Worm (Caenorhabditis elegans) whole organism, L4 larva: ENCODE results near the gene W10G11.3.
A peak's percentile ranks its signal among the peaks of the same experiment; 100 is the strongest.
"Not testable (repeated sequence)": the region's sequence is repeated elsewhere in the genome, so short reads cannot be mapped to it uniquely, and the experiment has no call there.

Source experiments
- D1046.2 ChIP-seq: fragments of 200-800 bp; sonication (Bioruptor generic); IDR thresholded peaks from 2 replicates; pipeline ENCODE4 v1.3.6; 2022; ENCODE audit warnings: missing genetic modification characterization, missing compliant biosample characterization
- F37D6.2 ChIP-seq: sonication (generic microtip); optimal IDR thresholded peaks from 2 replicates; lab custom pipeline; 2016; ENCODE audit warnings: mild to moderate bottlenecking, missing genetic modification characterization, missing compliant biosample characterization
- T26A8.4 ChIP-seq: fragments of 200-800 bp; sonication (Bioruptor generic); IDR thresholded peaks from 2 replicates; pipeline ENCODE4 v1.3.6; 2022; ENCODE audit warnings: missing genetic modification characterization, missing compliant biosample characterization
- Y75B8A.6 ChIP-seq: fragments of 200-800 bp; sonication (Bioruptor generic); IDR thresholded peaks from 2 replicates; pipeline ENCODE4 v1.3.6; 2022; ENCODE audit warnings: missing genetic modification reagents, missing genetic modification characterization, missing compliant biosample characterization
- aha-1 ChIP-seq: fragments of 150-350 bp; peaks from one replicate; lab custom pipeline; 2014; ENCODE audit warnings: missing biosample characterization, missing genetic modification characterization
- arid-1 ChIP-seq: fragments of 200-800 bp; sonication (Bioruptor generic); conservative IDR thresholded peaks from 2 replicates; pipeline ENCODE4 v1.3.6; 2022; ENCODE audit warnings: missing genetic modification reagents, missing genetic modification characterization, missing compliant biosample characterization
- ceh-20 ChIP-seq: fragments of 200-800 bp; sonication (Bioruptor generic); IDR thresholded peaks from 2 replicates; pipeline ENCODE4 v1.3.6; 2022; ENCODE audit warnings: missing genetic modification reagents, missing genetic modification characterization, missing compliant biosample characterization
- ces-1 ChIP-seq: fragments of 150-350 bp; sonication (generic microtip); optimal IDR thresholded peaks from 4 replicates; lab custom pipeline; 2014; ENCODE audit warnings: missing biosample characterization, missing genetic modification reagents, missing genetic modification characterization
- ctbp-1 ChIP-seq: fragments of 200-800 bp; sonication (Bioruptor generic); IDR thresholded peaks from 2 replicates; pipeline ENCODE4 v1.3.6; 2022; ENCODE audit warnings: missing genetic modification reagents, missing genetic modification characterization, missing compliant biosample characterization
- daf-19 ChIP-seq: fragments of 200-800 bp; sonication (Bioruptor generic); conservative IDR thresholded peaks from 2 replicates; pipeline ENCODE4 v1.3.6; 2022; ENCODE audit warnings: missing genetic modification characterization, missing compliant biosample characterization
- dmd-6 ChIP-seq: fragments of 200-800 bp; sonication (Bioruptor generic); IDR thresholded peaks from 2 replicates; pipeline ENCODE4 v1.3.6; 2022; ENCODE audit warnings: missing genetic modification reagents, missing genetic modification characterization, missing compliant biosample characterization
- dmd-9 ChIP-seq: fragments of 200-800 bp; sonication (Bioruptor generic); IDR thresholded peaks from 2 replicates; pipeline ENCODE4 v1.3.6; 2022; ENCODE audit warnings: missing genetic modification reagents, missing genetic modification characterization, missing compliant biosample characterization
- dpl-1 ChIP-seq: fragments of 150-350 bp; optimal IDR thresholded peaks from 2 replicates; lab custom pipeline; 2014; ENCODE audit warnings: missing biosample characterization, missing genetic modification reagents, missing genetic modification characterization
- duxl-1 ChIP-seq: sonication (generic microtip); optimal IDR thresholded peaks from 2 replicates; lab custom pipeline; 2016; ENCODE audit warnings: mild to moderate bottlenecking, missing genetic modification characterization, moderate library complexity, missing compliant biosample characterization; ENCODE audit not compliant: poor library complexity
- dve-1 ChIP-seq: sonication (generic microtip); optimal IDR thresholded peaks from 2 replicates; lab custom pipeline; 2017; ENCODE audit warnings: antibody characterized with exemption, mild to moderate bottlenecking, missing genetic modification characterization, missing compliant biosample characterization; ENCODE audit not compliant: insufficient read depth
- egl-43 ChIP-seq: fragments of 200-800 bp; sonication (Bioruptor generic); IDR thresholded peaks from 2 replicates; pipeline ENCODE4 v1.3.6; 2022; ENCODE audit warnings: missing genetic modification reagents, missing genetic modification characterization, missing compliant biosample characterization
- hif-1 ChIP-seq, 2 experiments: sonication (generic microtip); optimal IDR thresholded peaks; 2 replicates each; lab custom pipeline; 2016 to 2017; ENCODE audit warnings: missing compliant biosample characterization in 2 of 2, missing genetic modification characterization in 2 of 2, missing genetic modification reagents in 2 of 2, missing genotype in 2 of 2, mild to moderate bottlenecking in 1 of 2
- hlh-11 ChIP-seq: fragments of 200-800 bp; sonication (Bioruptor generic); optimal IDR thresholded peaks from 2 replicates; lab custom pipeline; 2018; ENCODE audit warnings: mild to moderate bottlenecking, missing genetic modification characterization, missing compliant biosample characterization
- hlh-30 ChIP-seq: sonication (generic microtip); optimal IDR thresholded peaks from 2 replicates; lab custom pipeline; 2017; ENCODE audit warnings: antibody characterized with exemption, mild to moderate bottlenecking, missing genetic modification characterization, missing compliant biosample characterization; ENCODE audit not compliant: insufficient read depth
- hmg-1.1 ChIP-seq: fragments of 200-800 bp; sonication (Bioruptor generic); IDR thresholded peaks from 2 replicates; pipeline ENCODE4 v1.3.6; 2022; ENCODE audit warnings: missing genetic modification reagents, missing genetic modification characterization, missing compliant biosample characterization
- lin-1 ChIP-seq: fragments of 200-800 bp; sonication (Bioruptor generic); IDR thresholded peaks from 2 replicates; pipeline ENCODE4 v1.3.6; 2022; ENCODE audit warnings: missing genetic modification reagents, missing genetic modification characterization, missing compliant biosample characterization
- lin-13 ChIP-seq: fragments of 150-350 bp; optimal IDR thresholded peaks from 2 replicates; lab custom pipeline; 2014; ENCODE audit warnings: missing biosample characterization, missing genetic modification reagents, missing genetic modification characterization
- lin-15B ChIP-seq: fragments of 150-350 bp; sonication (generic microtip); optimal IDR thresholded peaks from 3 replicates; lab custom pipeline; 2014; ENCODE audit warnings: missing biosample characterization, missing genetic modification characterization
- lin-29 ChIP-seq: fragments of 200-800 bp; sonication (Bioruptor generic); IDR thresholded peaks from 2 replicates; pipeline ENCODE4 v1.3.6; 2022; ENCODE audit warnings: missing genetic modification reagents, missing genetic modification characterization, missing compliant biosample characterization
- lin-38 ChIP-seq: fragments of 200-800 bp; sonication (Bioruptor generic); IDR thresholded peaks from 2 replicates; pipeline ENCODE4 v1.3.6; 2022; ENCODE audit warnings: missing genetic modification reagents, missing genetic modification characterization, missing compliant biosample characterization
- lsy-2 ChIP-seq, 2 experiments: fragments of 150-350 bp in 1 of 2; sonication (generic microtip) in 1 of 2; optimal IDR thresholded peaks; 2 replicates each; lab custom pipeline; 2014 to 2017; ENCODE audit warnings: missing biosample characterization in 2 of 2, missing genetic modification characterization in 2 of 2
- madf-9 ChIP-seq: fragments of 200-800 bp; sonication (Bioruptor generic); conservative IDR thresholded peaks from 2 replicates; pipeline ENCODE4 v1.3.6; 2022; ENCODE audit warnings: missing genetic modification reagents, missing genetic modification characterization, missing compliant biosample characterization
- mep-1 ChIP-seq: fragments of 150-350 bp; sonication (generic microtip); optimal IDR thresholded peaks from 3 replicates; lab custom pipeline; 2014; ENCODE audit warnings: missing biosample characterization, missing genetic modification characterization
- mes-2 ChIP-seq: sonication (generic microtip); optimal IDR thresholded peaks from 2 replicates; lab custom pipeline; 2016; ENCODE audit warnings: missing genotype, mild to moderate bottlenecking, missing genetic modification characterization, missing compliant biosample characterization; ENCODE audit not compliant: poor library complexity, severe bottlenecking
- mxl-2 ChIP-seq: fragments of 200-800 bp; sonication (Bioruptor generic); conservative IDR thresholded peaks from 2 replicates; pipeline ENCODE4 v1.3.6; 2022; ENCODE audit warnings: missing genetic modification reagents, missing genetic modification characterization, missing compliant biosample characterization
- nhr-102 ChIP-seq: sonication (generic microtip); optimal IDR thresholded peaks from 2 replicates; lab custom pipeline; 2016; ENCODE audit warnings: mild to moderate bottlenecking, missing genetic modification characterization, moderate library complexity, missing compliant biosample characterization
- nhr-11 ChIP-seq: fragments of 150-350 bp; optimal IDR thresholded peaks from 2 replicates; lab custom pipeline; 2014; ENCODE audit warnings: missing biosample characterization, missing genetic modification characterization
- nhr-28 ChIP-seq: fragments of 150-350 bp; optimal IDR thresholded peaks from 2 replicates; lab custom pipeline; 2014; ENCODE audit warnings: missing biosample characterization, missing genetic modification characterization
- nhr-42 ChIP-seq: fragments of 200-800 bp; sonication (Bioruptor generic); IDR thresholded peaks from 2 replicates; pipeline ENCODE4 v1.3.6; 2022; ENCODE audit warnings: missing genetic modification characterization, missing compliant biosample characterization
- nhr-77 ChIP-seq: fragments of 150-350 bp; optimal IDR thresholded peaks from 2 replicates; lab custom pipeline; 2014; ENCODE audit warnings: missing biosample characterization, missing genetic modification characterization
- pha-4 ChIP-seq, 2 experiments: fragments of 150-350 bp in 1 of 2; fragments of 200-800 bp in 1 of 2; sonication (Bioruptor generic) in 1 of 2; IDR thresholded peaks in 1 of 2; optimal IDR thresholded peaks in 1 of 2; 2 replicates each; pipeline versions ENCODE4 v1.3.6 to Lab custom; 2014 to 2022; ENCODE audit warnings: missing genetic modification characterization in 2 of 2, missing genetic modification reagents in 2 of 2, missing biosample characterization in 1 of 2, missing compliant biosample characterization in 1 of 2
- php-3 ChIP-seq: fragments of 200-800 bp; sonication (Bioruptor generic); IDR thresholded peaks from 2 replicates; pipeline ENCODE4 v1.3.6; 2022; ENCODE audit warnings: missing genetic modification reagents, missing genetic modification characterization, missing compliant biosample characterization
- pqm-1 ChIP-seq: sonication (generic microtip); optimal IDR thresholded peaks from 2 replicates; lab custom pipeline; 2017; ENCODE audit warnings: missing biosample characterization, missing genetic modification characterization
- rbr-2 ChIP-seq: sonication (generic microtip); optimal IDR thresholded peaks from 2 replicates; lab custom pipeline; 2016; ENCODE audit warnings: missing genotype, missing genetic modification characterization, missing compliant biosample characterization
- saeg-2 ChIP-seq: fragments of 200-800 bp; sonication (Bioruptor generic); IDR thresholded peaks from 2 replicates; pipeline ENCODE4 v1.3.6; 2022; ENCODE audit warnings: missing genetic modification reagents, missing genetic modification characterization, missing compliant biosample characterization
- tra-1 ChIP-seq: fragments of 200-800 bp; sonication (Bioruptor generic); IDR thresholded peaks from 2 replicates; pipeline ENCODE4 v1.3.6; 2022; ENCODE audit warnings: missing genetic modification reagents, missing genetic modification characterization, missing compliant biosample characterization
- vab-7 ChIP-seq: fragments of 200-800 bp; sonication (Bioruptor generic); IDR thresholded peaks from 2 replicates; pipeline ENCODE4 v1.3.6; 2022; ENCODE audit warnings: missing genetic modification reagents, missing genetic modification characterization, missing compliant biosample characterization
- zfp-2 ChIP-seq: sonication (generic microtip); optimal IDR thresholded peaks from 2 replicates; lab custom pipeline; 2016; ENCODE audit warnings: mild to moderate bottlenecking, missing genetic modification characterization, missing compliant biosample characterization
- zfp-3 ChIP-seq: fragments of 200-800 bp; sonication (Bioruptor generic); conservative IDR thresholded peaks from 2 replicates; pipeline ENCODE4 v1.3.6; 2022; ENCODE audit warnings: missing genetic modification reagents, missing genetic modification characterization, missing compliant biosample characterization
- ztf-7 ChIP-seq: fragments of 150-350 bp; optimal IDR thresholded peaks from 2 replicates; lab custom pipeline; 2014; ENCODE audit warnings: missing biosample characterization, missing genetic modification characterization

The W10G11.3 gene

DNA sequence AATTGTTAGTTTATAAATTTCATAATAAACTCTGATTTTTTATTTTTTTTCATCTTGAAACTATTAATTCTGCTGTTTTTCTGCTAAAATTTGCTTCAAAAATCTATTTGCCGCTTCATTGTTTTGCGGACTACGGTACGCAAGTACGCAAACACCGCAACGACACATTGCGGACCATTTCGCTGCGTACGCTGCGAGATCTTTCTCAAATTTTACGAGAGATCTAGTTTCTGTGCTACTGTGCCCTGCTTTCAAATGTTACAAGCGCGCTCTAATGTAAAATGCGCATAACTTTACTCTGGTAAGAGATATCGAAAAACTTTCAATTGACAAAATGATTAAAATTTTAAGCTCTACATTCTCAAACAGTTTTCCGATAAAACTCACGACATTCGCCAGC is 38.8 kb downstream of the W10G11.3 start:
- peak; percentile 44; the same call in 1 of the 2 replicates for TF ChIP-seq T26A8.4 (GFP tag; lab: Robert Waterston, UW)
- TF ChIP-seq lin-29 = peak; percentile 74
- TF ChIP-seq mes-2 (tag; lab: Kevin White, UChicago) = peak; percentile 66
- TF ChIP-seq Y75B8A.6 = 0 out of 2 replicates have a peak, but pooled peaks have one; percentile 40
- peak; percentile 75 for TF ChIP-seq pha-4 (GFP tag; IDR thresholded peaks at IDR 0.05; lab: Robert Waterston, UW)
- TF ChIP-seq pha-4 (tag; optimal IDR thresholded peaks at IDR 0.05; lab: Kevin White, UChicago) = not testable (repeated sequence)
- TF ChIP-seq lin-38 (GFP tag; lab: Robert Waterston, UW) = peak; percentile 96
- TF ChIP-seq lsy-2 (tag; optimal IDR thresholded peaks at IDR 0.05; lab: Kevin White, UChicago) = peak; percentile 77 to 96
- TF ChIP-seq aha-1 (tag; lab: Kevin White, UChicago) = peak; percentile 81
- peak; percentile 11 for TF ChIP-seq nhr-102
- peak; percentile 52 for TF ChIP-seq F37D6.2 (tag; lab: Kevin White, UChicago)
- peak; percentile 67 for TF ChIP-seq mep-1 (tag; lab: Kevin White, UChicago)
- TF ChIP-seq madf-9 (GFP tag; lab: Robert Waterston, UW) = peak; percentile 63; the same call in 1 of the 2 replicates
- TF ChIP-seq hlh-30 (tag; lab: Kevin White, UChicago) = peak; percentile 31
- 0 out of 2 replicates have a peak, but pooled peaks have one; percentile 33 for TF ChIP-seq saeg-2
- TF ChIP-seq daf-19 (GFP tag; lab: Robert Waterston, UW) = 0 out of 2 replicates have a peak, but pooled peaks have one; percentile 14
- 0 out of 2 replicates have a peak, but pooled peaks have one; percentile 63 for TF ChIP-seq dmd-9 (GFP tag; lab: Robert Waterston, UW)
- peak; percentile 83 for TF ChIP-seq rbr-2
- peak; percentile 87 for TF ChIP-seq hmg-1.1 (GFP tag; lab: Robert Waterston, UW)
- 0 out of 2 replicates have a peak, but pooled peaks have one; percentile 45 for TF ChIP-seq egl-43 (GFP tag; lab: Robert Waterston, UW)
- peak; percentile 79 for TF ChIP-seq nhr-42
- peak; percentile 23 for TF ChIP-seq dve-1
- TF ChIP-seq nhr-11 (tag; lab: Kevin White, UChicago) = peak; percentile 57
- peak; percentile 53 for TF ChIP-seq zfp-2
- peak; percentile 10 for TF ChIP-seq duxl-1 (tag; lab: Kevin White, UChicago)
- peak; percentile 49 for TF ChIP-seq nhr-28 (tag; lab: Kevin White, UChicago)
- TF ChIP-seq hlh-11 (tag; lab: Kevin White, UChicago) = peak; percentile 26
- TF ChIP-seq hif-1 (tag; optimal IDR thresholded peaks at IDR 0.05; lab: Kevin White, UChicago) = peak in 1 of 2 experiments; percentile 39
- peak; percentile 47; the same call in 1 of the 2 replicates for TF ChIP-seq zfp-3 (GFP tag; lab: Robert Waterston, UW)
- 0 out of 2 replicates have a peak, but pooled peaks have one; percentile 54 for TF ChIP-seq D1046.2 (GFP tag; lab: Robert Waterston, UW)
- TF ChIP-seq dpl-1 (GFP tag; lab: Kevin White, UChicago) = peak; percentile 41
- peak; percentile 72; the same call in 1 of the 2 replicates for TF ChIP-seq ceh-20 (GFP tag; lab: Robert Waterston, UW)
- peak; percentile 55; the same call in 1 of the 2 replicates for TF ChIP-seq ctbp-1
- peak; percentile 70 for TF ChIP-seq vab-7 (GFP tag; lab: Robert Waterston, UW)
- TF ChIP-seq dmd-6 (GFP tag; lab: Robert Waterston, UW) = peak; percentile 80

DNA sequence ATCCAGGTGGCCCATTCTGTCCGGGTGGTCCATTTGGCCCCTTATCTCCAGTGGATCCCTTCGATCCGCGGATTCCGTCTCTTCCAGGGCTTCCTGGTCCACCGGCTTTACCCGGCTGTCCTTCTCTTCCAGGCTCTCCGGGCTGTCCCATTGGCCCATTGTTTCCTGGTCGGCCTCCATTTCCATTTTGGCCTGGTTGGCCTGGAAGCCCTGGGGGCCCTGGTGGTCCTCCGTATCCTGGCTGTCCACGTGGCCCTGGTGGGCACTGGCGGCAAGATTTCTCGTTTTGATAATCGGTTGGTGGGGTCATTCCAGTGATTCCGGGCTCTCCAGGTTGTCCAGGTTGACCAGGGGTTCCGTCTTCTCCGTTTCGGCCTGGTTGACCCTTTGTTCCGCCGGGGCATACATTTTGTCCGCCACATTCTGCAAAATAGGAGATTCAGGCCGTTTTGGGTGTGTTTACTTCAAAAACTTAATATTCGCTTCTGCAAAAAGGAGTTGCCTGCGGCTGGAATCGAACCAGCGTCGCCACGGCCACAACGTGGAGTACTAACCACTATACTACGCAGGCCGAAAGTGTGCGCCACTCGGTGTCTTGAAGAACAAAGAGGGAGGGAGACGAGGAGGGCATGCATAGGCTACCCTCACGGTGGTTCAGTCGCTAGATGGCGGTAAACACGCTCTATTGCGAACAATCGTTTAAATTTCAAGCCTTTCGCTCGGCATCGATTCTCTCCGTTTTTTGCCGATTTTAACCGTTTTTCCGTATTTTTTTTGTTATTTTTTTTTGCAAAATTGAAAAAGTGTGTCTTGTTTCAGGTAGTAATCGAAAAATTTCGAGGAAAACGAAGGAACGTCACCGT is 41.1 kb downstream of the W10G11.3 start, which contains the start of gene W09G10.9:
Gene W09G10.9, plus strand, starts transcription at position 813 of the 863 bp plus-strand sequence.
- TF ChIP-seq T26A8.4 (GFP tag; lab: Robert Waterston, UW) (peak; percentile 87), php-3 (0 out of 2 replicates have a peak, but pooled peaks have one; percentile 42), nhr-11 (tag; lab: Kevin White, UChicago) (peak; percentile 24), duxl-1 (tag; lab: Kevin White, UChicago) (peak; percentile 90), mxl-2 (GFP tag; lab: Robert Waterston, UW) (no peak; the same call in 1 of the 2 replicates), lin-15B (tag; lab: Kevin White, UChicago) (no peak), ztf-7 (tag; lab: Kevin White, UChicago) (no peak), ces-1 (no peak), ctbp-1 (peak; percentile 75), lin-13 (GFP tag; lab: Kevin White, UChicago) (peak; percentile 80), tra-1 (GFP tag; lab: Robert Waterston, UW) (0 out of 2 replicates have a peak, but pooled peaks have one; percentile 37), hmg-1.1 (GFP tag; lab: Robert Waterston, UW) (peak; percentile 96), nhr-77 (tag; lab: Kevin White, UChicago) (peak; percentile 61), mes-2 (tag; lab: Kevin White, UChicago) (peak; percentile 85), arid-1 (peak; percentile 91), pqm-1 (tag; lab: Kevin White, UChicago) (no peak), lin-1 (GFP tag; lab: Robert Waterston, UW) (peak; percentile 44)
